Fruit fly (Drosophila melanogaster): Measurements from ENCODE around the gene zfh1.

Gene zfh1

DNA sequence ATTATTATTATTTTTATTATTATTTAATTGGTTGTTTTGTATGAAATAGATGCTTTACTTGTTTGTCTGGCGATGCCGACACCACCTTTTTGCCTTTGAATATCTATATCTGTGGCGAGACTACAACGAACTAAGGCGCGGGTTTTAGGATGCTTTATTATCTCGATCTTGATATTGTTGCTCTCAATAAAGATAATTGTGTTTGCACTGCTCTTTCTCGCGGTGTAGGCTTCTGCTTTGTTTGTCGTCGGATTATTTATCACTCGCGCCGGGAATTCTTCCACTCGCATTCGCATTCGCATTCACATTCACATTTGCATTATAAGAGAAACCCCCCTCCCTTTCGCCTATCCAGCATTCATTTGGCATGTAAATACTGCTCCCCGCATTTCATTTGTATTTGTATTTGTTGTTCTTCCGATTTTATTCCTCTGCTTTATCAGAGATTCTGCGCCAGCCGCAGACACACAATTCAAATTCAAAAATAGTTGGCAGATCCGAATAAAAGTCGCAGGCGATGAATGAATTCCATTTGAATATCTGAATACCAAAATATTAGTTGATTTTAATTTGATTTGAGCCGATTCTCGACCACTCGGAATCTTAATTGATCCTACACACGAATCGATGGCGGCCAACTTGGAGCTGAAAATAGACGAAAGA is 34.7 kb downstream of the zfh1 start (continued):
- peak; percentile 16 for TF ChIP-seq CG1233 (GFP tag; optimal IDR thresholded peaks at IDR 0.05)
- peak; percentile 18 for TF ChIP-seq CG10209 (GFP tag; optimal IDR thresholded peaks at IDR 0.05)
- TF ChIP-seq CG7839 (tag; optimal IDR thresholded peaks at IDR 0.05), result peak; percentile 3
- peak; percentile 28 for TF ChIP-seq lab (GFP tag; optimal IDR thresholded peaks at IDR 0.05)
- TF ChIP-seq Med (GFP tag), result peak; percentile 61
- peak; percentile 33 for TF ChIP-seq gro (GFP tag; optimal IDR thresholded peaks at IDR 0.05)
- TF ChIP-seq Drgx (GFP tag; IDR thresholded peaks at IDR 0.05), result peak; percentile 48; the same call in 1 of the 2 replicates
- TF ChIP-seq sd (tag; optimal IDR thresholded peaks at IDR 0.05), result peak; percentile 88
- TF ChIP-seq CG10543 (GFP tag; optimal IDR thresholded peaks at IDR 0.05), result peak; percentile 29
- TF ChIP-seq CG7745 (tag; optimal IDR thresholded peaks at IDR 0.05), result no peak
- TF ChIP-seq CG3281 (GFP tag; optimal IDR thresholded peaks at IDR 0.05), result peak; percentile 34
- peak; percentile 40 for TF ChIP-seq CG2120 (GFP tag; optimal IDR thresholded peaks at IDR 0.05)
- TF ChIP-seq Hmr (GFP tag; optimal IDR thresholded peaks at IDR 0.05), result peak; percentile 29
- peak; percentile 84 for TF ChIP-seq CG12769 (tag; optimal IDR thresholded peaks at IDR 0.05)
- no peak for TF ChIP-seq CG9932 (GFP tag; IDR thresholded peaks at IDR 0.05)
- peak; percentile 29 for TF ChIP-seq CG15514 (GFP tag; optimal IDR thresholded peaks at IDR 0.05)
- TF ChIP-seq CG17385 (GFP tag; optimal IDR thresholded peaks at IDR 0.05), result peak; percentile 16
- no peak for TF ChIP-seq CG34422 (GFP tag; IDR thresholded peaks at IDR 0.05)
- TF ChIP-seq lbe (GFP tag; optimal IDR thresholded peaks at IDR 0.05), result peak; percentile 40
- TF ChIP-seq Fer1 (GFP tag; optimal IDR thresholded peaks at IDR 0.05), result peak; percentile 33
- peak; percentile 9 for TF ChIP-seq bcd (GFP tag; optimal IDR thresholded peaks at IDR 0.05)
- no peak for TF ChIP-seq cg (GFP tag; optimal IDR thresholded peaks at IDR 0.05)
- peak; percentile 70 for TF ChIP-seq vvl (GFP tag; IDR thresholded peaks at IDR 0.05)
- no peak for TF ChIP-seq CG2116 (GFP tag; optimal IDR thresholded peaks at IDR 0.05)
- TF ChIP-seq Antp (GFP tag; optimal IDR thresholded peaks at IDR 0.05), result no peak
- peak; percentile 5 for TF ChIP-seq CG18619 (GFP tag; optimal IDR thresholded peaks at IDR 0.05)
- TF ChIP-seq chinmo (GFP tag; IDR thresholded peaks at IDR 0.05; ENCODE audit: partially characterized antibody), result 0 out of 4 replicates have a peak, but pooled peaks have one; percentile 21
- TF ChIP-seq bsh (GFP tag; optimal IDR thresholded peaks at IDR 0.05), result peak in 1 of 2 experiments; percentile 29
- TF ChIP-seq PHDP (tag; optimal IDR thresholded peaks at IDR 0.05), result peak; percentile 13

dm6 chr3R:30801463-30801862 is 35.7 kb downstream of the zfh1 start:
- TF ChIP-seq Abd-B (GFP tag; optimal IDR thresholded peaks at IDR 0.05) (peak; percentile 24), ci (GFP tag; IDR thresholded peaks at IDR 0.05) (0 out of 3 replicates have a peak, but pooled peaks have one; percentile 41), Med (GFP tag) (peak; percentile 54), chinmo (GFP tag; IDR thresholded peaks at IDR 0.05; ENCODE audit: partially characterized antibody) (0 out of 4 replicates have a peak, but pooled peaks have one; percentile 48), rib (GFP tag; IDR thresholded peaks at IDR 0.05) (peak; percentile 13; the same call in 1 of the 2 replicates), CG5180 (GFP tag; optimal IDR thresholded peaks at IDR 0.05) (no peak), D19B (GFP tag; optimal IDR thresholded peaks at IDR 0.05) (peak; percentile 46), CG9727 (GFP tag; optimal IDR thresholded peaks at IDR 0.05) (no peak), wdn (GFP tag; IDR thresholded peaks at IDR 0.05) (0 out of 2 replicates have a peak, but pooled peaks have one; percentile 14), Eip74EF (GFP tag; optimal IDR thresholded peaks at IDR 0.05) (no peak), Pdp1 (GFP tag; optimal IDR thresholded peaks at IDR 0.05) (peak in 1 of 2 experiments; percentile 21), cg (GFP tag; optimal IDR thresholded peaks at IDR 0.05) (peak; percentile 38), CG12769 (tag; optimal IDR thresholded peaks at IDR 0.05) (peak; percentile 53), unpg (GFP tag; optimal IDR thresholded peaks at IDR 0.05) (no peak), crol (GFP tag; IDR thresholded peaks at IDR 0.05) (peak; percentile 88)
